Worm (Caenorhabditis elegans) whole organism, L3 larva: Measurements from ENCODE around the gene C06E4.2.

Experiments
- R02D3.7 ChIP-seq: fragments of 150-350 bp; optimal IDR thresholded peaks from 2 replicates; lab custom pipeline; 2014; ENCODE audit warnings: missing biosample characterization, missing genetic modification characterization
- ZK546.5 ChIP-seq: sonication (generic microtip); optimal IDR thresholded peaks from 2 replicates; lab custom pipeline; 2017; ENCODE audit warnings: missing biosample characterization, missing genetic modification characterization
- aly-2 ChIP-seq: fragments of 150-350 bp; optimal IDR thresholded peaks from 2 replicates; lab custom pipeline; 2014; ENCODE audit warnings: missing biosample characterization, missing genetic modification characterization
- ama-1 ChIP-seq: fragments of 150-350 bp; optimal IDR thresholded peaks from 2 replicates; lab custom pipeline; 2018
- ceh-16 ChIP-seq: sonication (generic microtip); optimal IDR thresholded peaks from 2 replicates; lab custom pipeline; 2017; ENCODE audit warnings: missing biosample characterization, missing genetic modification characterization
- ceh-28 ChIP-seq: fragments of 150-350 bp; optimal IDR thresholded peaks from 2 replicates; lab custom pipeline; 2014; ENCODE audit warnings: missing biosample characterization, missing genetic modification reagents, missing genetic modification characterization
- ceh-82 ChIP-seq: fragments of 150-350 bp; optimal IDR thresholded peaks from 2 replicates; lab custom pipeline; 2014; ENCODE audit warnings: missing biosample characterization, missing genetic modification characterization
- ceh-9 ChIP-seq: sonication (generic microtip); optimal IDR thresholded peaks from 2 replicates; lab custom pipeline; 2018; ENCODE audit warnings: missing biosample characterization, missing genetic modification characterization
- daf-12 ChIP-seq: fragments of 150-350 bp; optimal IDR thresholded peaks from 2 replicates; lab custom pipeline; 2014; ENCODE audit warnings: missing biosample characterization, missing genetic modification reagents, missing genetic modification characterization
- egl-27 ChIP-seq: sonication (generic microtip); optimal IDR thresholded peaks from 4 replicates; lab custom pipeline; 2017; ENCODE audit warnings: missing biosample characterization, missing genetic modification reagents, missing genetic modification characterization
- egl-5 ChIP-seq: fragments of 150-350 bp; optimal IDR thresholded peaks from 2 replicates; lab custom pipeline; 2017; ENCODE audit warnings: missing biosample characterization, missing genetic modification reagents, missing genetic modification characterization, inconsistent platforms
- elt-2 ChIP-seq: sonication (generic microtip); optimal IDR thresholded peaks from 2 replicates; lab custom pipeline; 2016; ENCODE audit warnings: missing genetic modification reagents, mild to moderate bottlenecking, missing genetic modification characterization, missing compliant biosample characterization
- elt-3 ChIP-seq, 3 experiments: fragments of 150-350 bp in 1 of 3; sonication (generic microtip) in 2 of 3; optimal IDR thresholded peaks; 2 replicates in 2 of 3; 4 replicates in 1 of 3; lab custom pipeline; 2014 to 2017; ENCODE audit warnings: missing biosample characterization in 3 of 3, missing genetic modification characterization in 3 of 3
- eor-1 ChIP-seq, 2 experiments: fragments of 150-350 bp; optimal IDR thresholded peaks; 2 replicates each; lab custom pipeline; 2014 to 2018; ENCODE audit warnings: missing biosample characterization in 2 of 2, missing genetic modification characterization in 2 of 2
- fkh-10 ChIP-seq: sonication (generic microtip); optimal IDR thresholded peaks from 2 replicates; lab custom pipeline; 2017; ENCODE audit warnings: missing biosample characterization, missing genetic modification reagents, missing genetic modification characterization
- fkh-2 ChIP-seq: fragments of 150-350 bp; optimal IDR thresholded peaks from 2 replicates; lab custom pipeline; 2014; ENCODE audit warnings: missing biosample characterization, missing genetic modification reagents, missing genetic modification characterization
- fos-1 ChIP-seq: fragments of 150-350 bp; optimal IDR thresholded peaks from 2 replicates; lab custom pipeline; 2014; ENCODE audit warnings: missing biosample characterization, missing genetic modification characterization
- hmg-11 ChIP-seq: sonication (generic microtip); optimal IDR thresholded peaks from 2 replicates; lab custom pipeline; 2016; ENCODE audit warnings: missing genetic modification characterization, missing compliant biosample characterization
- jun-1 ChIP-seq: fragments of 150-350 bp; optimal IDR thresholded peaks from 2 replicates; lab custom pipeline; 2014; ENCODE audit warnings: missing biosample characterization, missing genetic modification reagents, missing genetic modification characterization
- lin-15B ChIP-seq: fragments of 150-350 bp; optimal IDR thresholded peaks from 2 replicates; lab custom pipeline; 2014; ENCODE audit warnings: missing biosample characterization, missing genetic modification characterization
- mdl-1 ChIP-seq: fragments of 150-350 bp; optimal IDR thresholded peaks from 2 replicates; lab custom pipeline; 2014; ENCODE audit warnings: missing biosample characterization, missing genetic modification characterization
- mml-1 ChIP-seq: fragments of 150-350 bp; sonication (generic microtip); optimal IDR thresholded peaks from 3 replicates; lab custom pipeline; 2014; ENCODE audit warnings: missing biosample characterization, missing genetic modification characterization
- nfya-1 ChIP-seq: sonication (generic microtip); optimal IDR thresholded peaks from 2 replicates; lab custom pipeline; 2017; ENCODE audit warnings: missing genetic modification characterization, mild to moderate bottlenecking, missing compliant biosample characterization, antibody characterized with exemption, moderate library complexity; ENCODE audit not compliant: insufficient read depth
- nhr-11 ChIP-seq: fragments of 150-350 bp; optimal IDR thresholded peaks from 2 replicates; lab custom pipeline; 2014; ENCODE audit warnings: missing biosample characterization, missing genetic modification characterization
- nhr-12 ChIP-seq: fragments of 150-350 bp; optimal IDR thresholded peaks from 2 replicates; lab custom pipeline; 2014; ENCODE audit warnings: missing biosample characterization, missing genetic modification characterization
- nhr-23 ChIP-seq: fragments of 150-350 bp; optimal IDR thresholded peaks from 2 replicates; lab custom pipeline; 2014; ENCODE audit warnings: missing biosample characterization, missing genetic modification reagents, missing genetic modification characterization
- nhr-25 ChIP-seq: sonication (generic microtip); optimal IDR thresholded peaks from 2 replicates; lab custom pipeline; 2017; ENCODE audit warnings: missing biosample characterization, missing genetic modification characterization
- nhr-28 ChIP-seq: fragments of 150-350 bp; optimal IDR thresholded peaks from 2 replicates; lab custom pipeline; 2014; ENCODE audit warnings: missing biosample characterization, missing genetic modification characterization
- nhr-43 ChIP-seq: sonication (generic microtip); optimal IDR thresholded peaks from 2 replicates; lab custom pipeline; 2016; ENCODE audit warnings: mild to moderate bottlenecking, missing genetic modification characterization, missing compliant biosample characterization; ENCODE audit not compliant: poor library complexity, severe bottlenecking
- nhr-67 ChIP-seq: fragments of 150-350 bp; optimal IDR thresholded peaks from 2 replicates; lab custom pipeline; 2014; ENCODE audit warnings: missing biosample characterization, missing genetic modification characterization
- nhr-76 ChIP-seq: fragments of 150-350 bp; sonication (generic microtip); optimal IDR thresholded peaks from 5 replicates; lab custom pipeline; 2014; ENCODE audit warnings: missing biosample characterization, missing genetic modification characterization
- nhr-77 ChIP-seq: fragments of 150-350 bp; optimal IDR thresholded peaks from 2 replicates; lab custom pipeline; 2014; ENCODE audit warnings: missing biosample characterization, missing genetic modification characterization
- pha-4 ChIP-seq: fragments of 150-350 bp; optimal IDR thresholded peaks from 2 replicates; lab custom pipeline; 2014; ENCODE audit warnings: missing biosample characterization, missing genetic modification reagents, missing genetic modification characterization
- pqm-1 ChIP-seq: fragments of 150-350 bp; optimal IDR thresholded peaks from 2 replicates; lab custom pipeline; 2017; ENCODE audit warnings: missing biosample characterization, missing genetic modification characterization, inconsistent platforms
- skn-1 ChIP-seq: fragments of 150-350 bp; optimal IDR thresholded peaks from 2 replicates; lab custom pipeline; 2014; ENCODE audit warnings: missing biosample characterization, missing genetic modification characterization
- snpc-4 ChIP-seq: fragments of 150-350 bp; optimal IDR thresholded peaks from 2 replicates; lab custom pipeline; 2014; ENCODE audit warnings: missing biosample characterization, missing genetic modification characterization
- unc-62 ChIP-seq: fragments of 150-350 bp; sonication (generic microtip); optimal IDR thresholded peaks from 4 replicates; lab custom pipeline; 2014; ENCODE audit warnings: missing biosample characterization, missing genetic modification reagents, missing genetic modification characterization
- ztf-11 ChIP-seq: fragments of 150-350 bp; optimal IDR thresholded peaks from 2 replicates; lab custom pipeline; 2014; ENCODE audit warnings: missing biosample characterization, missing genetic modification characterization
- ztf-4 ChIP-seq: fragments of 150-350 bp; optimal IDR thresholded peaks from 2 replicates; lab custom pipeline; 2014; ENCODE audit warnings: missing biosample characterization, missing genetic modification characterization

Gene C06E4.2

DNA sequence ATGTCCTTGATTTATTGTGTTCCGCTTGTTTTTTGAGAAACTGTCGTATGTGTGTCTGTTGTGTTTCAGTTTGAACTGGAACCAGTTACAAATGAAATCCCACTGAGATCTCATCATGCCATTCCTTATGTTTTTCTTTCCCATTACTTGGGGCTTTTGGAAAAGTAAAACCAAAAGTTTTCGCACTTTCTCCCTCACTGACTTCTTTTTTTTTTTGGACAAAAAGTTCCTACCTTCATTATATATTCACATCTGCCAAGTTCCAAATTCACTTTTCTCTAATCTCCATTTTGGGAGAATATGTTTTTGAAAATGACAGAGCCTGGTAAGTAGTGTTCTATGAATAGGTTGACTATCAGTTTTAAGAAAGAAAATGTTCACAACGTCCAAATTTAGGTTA is at the start of gene C06E4.2:
TSS of gene C06E4.2 (plus strand) at position 301 of the 400 bp plus-strand sequence.
- TF ChIP-seq nhr-67 (tag; lab: Kevin White, UChicago): no peak
- no peak for TF ChIP-seq mdl-1 (tag; lab: Kevin White, UChicago)
- no peak for TF ChIP-seq nhr-23 (tag; lab: Kevin White, UChicago)
- TF ChIP-seq nhr-76 (tag; lab: Kevin White, UChicago): no peak
- no peak for TF ChIP-seq ZK546.5 (tag; lab: Kevin White, UChicago)
- no peak for TF ChIP-seq nhr-43 (tag; lab: Kevin White, UChicago)
- no peak for TF ChIP-seq nhr-77 (tag; lab: Kevin White, UChicago)
- no peak for TF ChIP-seq nhr-11 (tag; lab: Kevin White, UChicago)
- TF ChIP-seq egl-27 (tag; lab: Kevin White, UChicago): no peak
- TF ChIP-seq nhr-12 (tag; lab: Kevin White, UChicago): no peak
- TF ChIP-seq elt-2 (tag; lab: Kevin White, UChicago): no peak
- TF ChIP-seq elt-3 (tag; optimal IDR thresholded peaks at IDR 0.05; lab: Kevin White, UChicago): no peak
- TF ChIP-seq aly-2: no peak
- TF ChIP-seq eor-1 (tag; optimal IDR thresholded peaks at IDR 0.05; lab: Kevin White, UChicago): no peak
- no peak for TF ChIP-seq ztf-11 (tag; lab: Kevin White, UChicago)
- TF ChIP-seq lin-15B (tag; lab: Kevin White, UChicago): no peak
- TF ChIP-seq fkh-2: no peak
- TF ChIP-seq ztf-4: no peak
- TF ChIP-seq nfya-1 (tag; lab: Kevin White, UChicago): no peak
- TF ChIP-seq mml-1 (tag; lab: Kevin White, UChicago): no peak

DNA sequence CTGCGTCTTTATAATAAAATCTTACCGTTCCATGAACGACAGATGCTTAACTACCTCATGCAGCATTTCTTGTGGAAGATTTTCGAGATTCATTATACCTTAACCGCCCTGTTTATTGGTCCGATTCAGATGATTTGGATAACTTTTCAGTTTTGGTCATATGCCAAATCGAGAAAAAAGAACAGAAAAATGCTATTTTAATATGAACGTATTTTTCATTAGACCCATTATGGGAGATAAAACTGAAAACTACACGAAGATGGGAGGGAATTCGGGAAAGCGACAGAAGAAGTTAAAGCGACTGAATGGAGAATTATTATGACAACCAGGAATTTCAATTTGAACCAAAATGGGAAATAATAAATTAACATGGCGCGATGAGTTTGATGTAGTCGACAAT is 49.7 kb upstream of the C06E4.2 start, which contains the start of gene R13A1.10:
TSS of gene R13A1.10 (minus strand) at position 101 of the 400 bp plus-strand sequence.
- TF ChIP-seq skn-1 (no peak), unc-62 (no peak), nhr-67 (tag; lab: Kevin White, UChicago) (no peak), elt-3 (tag; optimal IDR thresholded peaks at IDR 0.05; lab: Kevin White, UChicago) (no peak), pha-4 (tag; lab: Kevin White, UChicago) (no peak), daf-12 (no peak), ztf-4 (no peak), ama-1 (lab: Kevin White, UChicago) (no peak), ceh-28 (no peak), nhr-28 (no peak), eor-1 (tag; optimal IDR thresholded peaks at IDR 0.05; lab: Kevin White, UChicago) (no peak), fkh-10 (GFP tag; lab: Kevin White, UChicago) (no peak), ceh-9 (tag; lab: Kevin White, UChicago) (no peak)

DNA sequence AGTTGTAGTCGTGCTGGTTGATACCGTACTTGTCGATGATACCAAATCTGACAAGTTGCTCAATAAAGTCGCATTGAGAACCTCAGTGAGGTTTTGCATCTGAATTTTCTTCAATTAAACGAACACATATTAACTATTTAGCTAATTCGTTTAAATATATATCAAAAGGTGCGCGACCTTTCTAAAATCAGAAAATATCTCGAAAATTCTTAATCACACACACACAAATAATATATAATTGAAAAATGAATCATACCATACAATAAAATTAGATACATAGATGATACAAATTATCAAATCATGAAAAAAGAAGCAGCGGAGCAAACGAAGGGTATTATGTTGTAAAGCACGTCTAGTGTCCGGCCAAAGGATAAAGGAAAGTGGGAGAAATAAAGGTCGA is 48.6 kb upstream of the C06E4.2 start, which contains the start of gene D2024.5:
TSS of gene D2024.5 (minus strand) at position 101 of the 400 bp plus-strand sequence.
- TF ChIP-seq fkh-10 (GFP tag; lab: Kevin White, UChicago) (no peak), skn-1 (no peak), lin-15B (tag; lab: Kevin White, UChicago) (no peak), fos-1 (no peak), nhr-23 (tag; lab: Kevin White, UChicago) (no peak), elt-2 (tag; lab: Kevin White, UChicago) (no peak), ZK546.5 (tag; lab: Kevin White, UChicago) (no peak)
- TF ChIP-seq, all 47 proteins: peak for 0

DNA sequence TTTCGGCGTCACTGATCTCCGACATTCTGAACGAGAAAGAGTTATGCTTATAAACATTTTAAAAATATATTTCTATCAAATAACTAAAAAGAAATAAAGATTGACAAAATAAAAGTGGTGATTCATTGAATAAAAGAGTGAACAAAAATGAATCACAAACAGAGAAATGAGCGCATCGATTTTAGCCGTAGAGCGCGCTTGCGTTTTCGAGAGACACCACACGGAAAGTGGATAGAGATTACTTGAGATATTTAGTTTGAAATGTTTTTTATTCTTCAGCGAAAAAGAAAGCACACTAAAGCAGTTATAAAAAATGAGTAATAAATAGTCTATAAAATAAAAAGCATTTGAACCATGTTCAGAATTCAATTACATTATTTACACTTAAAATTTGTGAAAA is 46.6 kb upstream of the C06E4.2 start, which contains the start of gene cap-1:
TSS of gene cap-1 (minus strand) at position 26 of the 400 bp plus-strand sequence.
- TF ChIP-seq nhr-25 (tag; lab: Kevin White, UChicago): peak; percentile 44
- TF ChIP-seq nhr-76 (tag; lab: Kevin White, UChicago): no peak
- peak; percentile 33 for TF ChIP-seq elt-2 (tag; lab: Kevin White, UChicago)
- no peak for TF ChIP-seq egl-27 (tag; lab: Kevin White, UChicago)
- peak; percentile 28 for TF ChIP-seq jun-1 (tag; lab: Kevin White, UChicago)
- TF ChIP-seq egl-5: peak; percentile 52
- peak; percentile 50 for TF ChIP-seq fos-1
- TF ChIP-seq ceh-16 (tag; lab: Kevin White, UChicago): no peak
- peak; percentile 92 for TF ChIP-seq pha-4 (tag; lab: Kevin White, UChicago)
- TF ChIP-seq daf-12: no peak
- peak; percentile 72 for TF ChIP-seq hmg-11 (tag; lab: Kevin White, UChicago)
- peak; percentile 80 for TF ChIP-seq snpc-4 (tag; lab: Kevin White, UChicago)
- TF ChIP-seq lin-15B (tag; lab: Kevin White, UChicago): peak; percentile 88
- no peak for TF ChIP-seq eor-1 (tag; optimal IDR thresholded peaks at IDR 0.05; lab: Kevin White, UChicago)
- peak; percentile 73 for TF ChIP-seq ceh-28
- TF ChIP-seq R02D3.7: no peak
- no peak for TF ChIP-seq nhr-11 (tag; lab: Kevin White, UChicago)
- TF ChIP-seq ceh-82: peak; percentile 35
- TF ChIP-seq nhr-67 (tag; lab: Kevin White, UChicago): no peak
- peak; percentile 68 for TF ChIP-seq nfya-1 (tag; lab: Kevin White, UChicago)
- no peak for TF ChIP-seq nhr-43 (tag; lab: Kevin White, UChicago)
- TF ChIP-seq nhr-23 (tag; lab: Kevin White, UChicago): peak; percentile 82
- peak; percentile 53 for TF ChIP-seq pqm-1 (tag; lab: Kevin White, UChicago)
